ENCODE assay signal across 2 fruit fly cellular contexts in the genomic region with DNA sequence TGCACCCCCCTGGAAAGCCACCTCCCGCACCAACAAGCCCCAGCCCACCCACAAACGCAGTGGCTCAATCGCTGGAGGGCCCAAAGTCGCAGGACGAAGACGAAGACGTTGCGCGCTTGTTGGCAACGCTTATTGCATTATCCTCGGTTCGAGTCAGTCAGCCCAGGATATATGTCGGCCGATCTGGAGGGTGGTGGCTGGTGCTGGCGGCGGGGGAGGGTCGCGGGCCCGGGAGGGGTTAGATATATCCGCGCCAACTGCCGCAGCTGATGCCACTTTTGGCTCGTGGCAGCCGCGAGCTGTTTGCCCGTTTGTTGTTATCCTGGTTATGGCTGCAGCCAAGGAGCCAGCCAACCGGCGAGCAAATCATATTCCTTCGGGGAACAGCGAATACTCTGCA.
TF ChIP-seq lines count a peak whose summit lies in the region.

No protein-coding gene starts in this region.

- TF ChIP-seq CTCF in whole organism, embryonic (GFP tag; optimal IDR thresholded peaks at IDR 0.05; lab: Kevin White, UChicago), result no peak

TF ChIP-seq in whole organism, embryonic, 481 proteins besides CTCF, POLR2A, EP300 and RAD21:
- TF ChIP-seq CG3281 (GFP tag; optimal IDR thresholded peaks at IDR 0.05; lab: Kevin White, UChicago) (no peak), Hr39 (optimal IDR thresholded peaks at IDR 0.05; lab: Kevin White, UChicago) (peak; percentile 59)

TF ChIP-seq in whole organism, wandering third instar larva, 38 proteins besides CTCF, POLR2A, EP300 and RAD21:
- no peak for TF ChIP-seq OdsH (GFP tag; optimal IDR thresholded peaks at IDR 0.05; lab: Kevin White, UChicago)
- no peak for TF ChIP-seq dmrt93B (GFP tag; optimal IDR thresholded peaks at IDR 0.05; lab: Kevin White, UChicago)
- peak; percentile 88 for TF ChIP-seq Dfd (GFP tag; optimal IDR thresholded peaks at IDR 0.05; lab: Kevin White, UChicago)
- no peak for TF ChIP-seq GATAd (GFP tag; optimal IDR thresholded peaks at IDR 0.05; lab: Kevin White, UChicago)
